Fruit fly (Drosophila melanogaster): ENCODE data around the gene vn.

- TF ChIP-seq Crg-1 (GFP tag; optimal IDR thresholded peaks at IDR 0.05) (no peak), CG7101 (tag; optimal IDR thresholded peaks at IDR 0.05) (no peak), pad (GFP tag; optimal IDR thresholded peaks at IDR 0.05) (no peak), CG1620 (GFP tag; optimal IDR thresholded peaks at IDR 0.05) (no peak), tj (GFP tag; optimal IDR thresholded peaks at IDR 0.05) (no peak), kay (GFP tag; ENCODE audit: borderline replicate concordance) (no peak), CG14711 (tag; optimal IDR thresholded peaks at IDR 0.05) (no peak), CG5204 (GFP tag; optimal IDR thresholded peaks at IDR 0.05) (no peak), ovo (GFP tag; optimal IDR thresholded peaks at IDR 0.05) (no peak), toe (GFP tag; optimal IDR thresholded peaks at IDR 0.05) (no peak), CG33017 (tag; optimal IDR thresholded peaks at IDR 0.05) (no peak)
These were observed 6.2 kb upstream of the vn start for dm6 chr3L:5851636-5852035.
